Worm (Caenorhabditis elegans) whole organism, L1 larva: Measurements from ENCODE around the gene T07D3.9.

Experiments used
- ama-1 ChIP-seq: fragments of 150-350 bp; optimal IDR thresholded peaks from 2 replicates; lab custom pipeline; 2014
- ceh-63 ChIP-seq: fragments of 200-800 bp; sonication (Bioruptor generic); optimal IDR thresholded peaks from 2 replicates; lab custom pipeline; 2018; ENCODE audit warnings: mild to moderate bottlenecking, missing genetic modification characterization, missing compliant biosample characterization
- dsc-1 ChIP-seq: sonication (generic microtip); optimal IDR thresholded peaks from 2 replicates; lab custom pipeline; 2016; ENCODE audit warnings: mild to moderate bottlenecking, missing genetic modification characterization, missing compliant biosample characterization
- lin-35 ChIP-seq, 2 experiments: fragments of 150-350 bp; optimal IDR thresholded peaks; 2 replicates each; lab custom pipeline; 2014; ENCODE audit warnings: missing biosample characterization in 2 of 2, missing genetic modification characterization in 2 of 2, missing genetic modification reagents in 2 of 2
- pax-3 ChIP-seq: fragments of 200-800 bp; sonication (Bioruptor generic); optimal IDR thresholded peaks from 2 replicates; lab custom pipeline; 2018; ENCODE audit warnings: mild to moderate bottlenecking, missing genetic modification characterization, moderate library complexity, missing compliant biosample characterization
- sptf-1 ChIP-seq: fragments of 150-350 bp; optimal IDR thresholded peaks from 2 replicates; lab custom pipeline; 2014; ENCODE audit warnings: missing biosample characterization, missing genetic modification characterization
- tbx-2 ChIP-seq: sonication (generic microtip); optimal IDR thresholded peaks from 2 replicates; lab custom pipeline; 2016; ENCODE audit warnings: missing genetic modification characterization, missing compliant biosample characterization
- ztf-4 ChIP-seq: fragments of 150-350 bp; optimal IDR thresholded peaks from 2 replicates; lab custom pipeline; 2014; ENCODE audit warnings: missing biosample characterization, missing genetic modification characterization

DNA sequence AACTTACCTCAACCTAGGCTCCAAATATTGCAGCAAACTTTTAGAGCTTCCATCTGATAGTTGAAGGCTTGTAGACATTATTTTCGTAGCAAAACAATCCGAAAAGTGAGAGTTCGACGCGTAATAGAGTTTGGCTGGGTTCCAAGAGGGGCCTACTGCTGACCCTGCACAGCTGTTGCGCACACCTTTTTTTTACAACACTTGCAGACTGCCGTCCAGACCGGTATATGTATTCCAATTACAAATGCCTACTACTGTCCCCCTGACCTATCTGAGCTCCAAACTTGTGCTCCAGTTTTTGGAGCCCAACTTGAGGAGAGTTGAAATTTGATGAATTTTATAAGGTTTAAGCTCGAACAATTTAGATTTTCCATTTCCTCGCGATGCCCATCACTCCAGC, 8.8 kb upstream of the T07D3.9 start, which contains the start of the genes fbxc-24 and fbxc-27:
- TF ChIP-seq ztf-4 (tag; lab: Kevin White, UChicago) (no peak), lin-35 (GFP tag; optimal IDR thresholded peaks at IDR 0.05; lab: Kevin White, UChicago) (no peak), dsc-1 (tag; lab: Kevin White, UChicago) (no peak), pax-3 (tag; lab: Kevin White, UChicago) (no peak), ama-1 (no peak), sptf-1 (no peak), tbx-2 (tag; lab: Kevin White, UChicago) (no peak), ceh-63 (GFP tag; lab: Kevin White, UChicago) (no peak)
